Worm (Caenorhabditis elegans): ENCODE data around the gene srv-8.

DNA sequence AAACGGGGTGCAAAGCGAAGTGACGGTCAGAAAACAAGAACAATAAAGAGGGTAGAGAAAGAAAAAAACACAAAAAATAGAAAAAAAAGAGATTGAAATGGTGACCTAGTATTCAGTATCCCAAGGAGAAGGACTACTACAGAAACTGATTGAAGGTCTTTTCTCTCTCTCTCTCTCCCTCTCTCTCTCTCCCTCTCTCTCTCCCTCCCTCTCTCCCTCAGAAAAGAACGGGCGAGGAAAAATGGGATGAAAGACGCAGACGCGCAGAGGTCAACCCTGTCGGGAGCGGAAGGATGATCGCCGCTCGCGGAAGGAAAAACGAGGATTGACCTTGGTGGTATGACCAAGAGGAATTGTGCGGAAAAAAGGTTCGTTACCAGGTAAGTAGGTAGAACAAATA, 46.0 kb downstream of the srv-8 start:
- TF ChIP-seq snpc-4 (tag; optimal IDR thresholded peaks at IDR 0.05) (no peak), ceh-32 (tag; optimal IDR thresholded peaks at IDR 0.05; ENCODE audit: poor library complexity) (no peak), skn-1 (tag; optimal IDR thresholded peaks at IDR 0.05) (no peak), ceh-62 (tag; optimal IDR thresholded peaks at IDR 0.05) (no peak), ces-1 (GFP tag; optimal IDR thresholded peaks at IDR 0.05) (no peak), nhr-28 (tag; optimal IDR thresholded peaks at IDR 0.05) (peak; percentile 53), nhr-76 (tag; optimal IDR thresholded peaks at IDR 0.05) (no peak), unc-130 (GFP tag; optimal IDR thresholded peaks at IDR 0.05) (no peak), lin-13 (GFP tag; optimal IDR thresholded peaks at IDR 0.05) (no peak), nhr-6 (tag; optimal IDR thresholded peaks at IDR 0.05) (peak; percentile 41)
